Worm (Caenorhabditis elegans) whole organism, midembryonic: ENCODE data around the gene ttr-35.

Source experiments
- T22C8.4 ChIP-seq: fragments of 200-800 bp; sonication (Bioruptor generic); IDR thresholded peaks from 2 replicates; pipeline ENCODE4 v1.3.6; 2022; ENCODE audit warnings: missing genetic modification characterization, missing compliant biosample characterization
- cog-1 ChIP-seq: sonication (generic microtip); optimal IDR thresholded peaks from 2 replicates; lab custom pipeline; 2016; ENCODE audit warnings: missing genetic modification characterization, missing compliant biosample characterization
- flt-1 ChIP-seq: fragments of 200-800 bp; sonication (Bioruptor generic); IDR thresholded peaks from 2 replicates; pipeline ENCODE4 v1.3.6; 2022; ENCODE audit warnings: missing genetic modification characterization, missing compliant biosample characterization
- klf-2 ChIP-seq: fragments of 200-800 bp; sonication (Bioruptor generic); conservative IDR thresholded peaks from 2 replicates; pipeline ENCODE4 v1.3.6; 2022; ENCODE audit warnings: missing genetic modification reagents, missing genetic modification characterization, missing compliant biosample characterization
- med-1 ChIP-seq: sonication (generic microtip); optimal IDR thresholded peaks from 2 replicates; lab custom pipeline; 2017; ENCODE audit warnings: missing genetic modification characterization, mild to moderate bottlenecking, missing compliant biosample characterization, antibody characterized with exemption, missing genetic modification reagents; ENCODE audit not compliant: insufficient read depth
- ref-1 ChIP-seq: fragments of 200-800 bp; sonication (Bioruptor generic); conservative IDR thresholded peaks from 2 replicates; pipeline ENCODE4 v1.3.6; 2022; ENCODE audit warnings: missing genetic modification reagents, missing genetic modification characterization, missing compliant biosample characterization
- tab-1 ChIP-seq: fragments of 200-800 bp; sonication (Bioruptor generic); IDR thresholded peaks from 2 replicates; pipeline ENCODE4 v1.3.6; 2022; ENCODE audit warnings: missing genetic modification characterization, missing compliant biosample characterization
- ztf-23 ChIP-seq: fragments of 200-800 bp; sonication (Bioruptor generic); IDR thresholded peaks from 2 replicates; pipeline ENCODE4 v1.3.6; 2022; ENCODE audit warnings: missing genetic modification reagents, missing genetic modification characterization, missing compliant biosample characterization
- ztf-29 ChIP-seq: fragments of 200-800 bp; sonication (Bioruptor generic); IDR thresholded peaks from 2 replicates; pipeline ENCODE4 v1.3.6; 2022; ENCODE audit warnings: missing genetic modification reagents, missing genetic modification characterization, missing compliant biosample characterization

ttr-35 gene

DNA sequence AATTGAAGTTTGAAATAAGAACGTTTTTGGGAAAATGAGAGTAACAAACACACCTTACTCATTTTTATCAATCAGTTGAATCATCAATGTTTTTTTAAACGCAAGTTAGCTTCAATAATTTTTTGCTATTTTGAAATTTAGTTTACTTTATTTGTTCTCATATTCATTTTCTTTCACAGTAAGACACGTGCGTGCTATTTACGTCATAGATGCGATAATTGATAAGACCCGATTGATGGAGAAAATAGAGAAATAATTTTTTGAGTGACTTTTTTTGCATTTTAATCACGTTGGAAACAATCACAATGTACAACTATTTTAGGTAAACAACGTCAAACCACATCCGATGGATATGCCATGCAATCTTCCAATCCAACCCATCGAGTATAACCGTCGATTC lies 7.4 kb downstream of the ttr-35 start:
- TF ChIP-seq T22C8.4 (GFP tag; lab: Robert Waterston, UW) (no peak), cog-1 (tag; lab: Kevin White, UChicago) (no peak), flt-1 (GFP tag; lab: Robert Waterston, UW) (no peak), klf-2 (GFP tag; lab: Robert Waterston, UW) (no peak)

- TF ChIP-seq med-1 (no peak), cog-1 (tag; lab: Kevin White, UChicago) (no peak), tab-1 (GFP tag; lab: Robert Waterston, UW) (no peak)
These were observed 7.9 kb downstream of the ttr-35 start for ce11 chrX:6519946-6520345.

DNA sequence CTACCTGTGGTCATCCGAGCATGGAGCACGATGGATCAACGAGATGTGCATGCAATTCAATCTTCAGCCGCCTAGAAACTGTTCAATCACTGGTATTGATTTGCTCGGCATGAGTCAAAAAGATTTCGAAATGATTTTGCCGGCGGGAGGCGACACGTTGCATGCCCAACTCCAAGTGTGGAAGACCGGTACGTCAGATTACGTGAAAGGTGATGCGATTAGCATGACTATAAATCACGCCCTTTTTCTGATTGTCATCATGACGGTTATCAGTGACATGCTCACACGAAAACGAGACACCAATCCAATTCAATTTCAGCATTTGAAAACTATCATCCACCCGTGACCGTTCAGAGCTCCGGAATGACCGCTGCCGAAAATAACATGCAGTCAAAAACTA lies 8.6 kb downstream of the ttr-35 start:
- no peak for TF ChIP-seq cog-1 (tag; lab: Kevin White, UChicago)
- TF ChIP-seq ztf-29, result no peak
- TF ChIP-seq ref-1, result no peak
- TF ChIP-seq ztf-23, result no peak
- no peak for TF ChIP-seq T22C8.4 (GFP tag; lab: Robert Waterston, UW)
- no peak for TF ChIP-seq med-1
- TF ChIP-seq flt-1 (GFP tag; lab: Robert Waterston, UW), result no peak
- TF ChIP-seq tab-1 (GFP tag; lab: Robert Waterston, UW), result no peak
- no peak for TF ChIP-seq klf-2 (GFP tag; lab: Robert Waterston, UW)

DNA sequence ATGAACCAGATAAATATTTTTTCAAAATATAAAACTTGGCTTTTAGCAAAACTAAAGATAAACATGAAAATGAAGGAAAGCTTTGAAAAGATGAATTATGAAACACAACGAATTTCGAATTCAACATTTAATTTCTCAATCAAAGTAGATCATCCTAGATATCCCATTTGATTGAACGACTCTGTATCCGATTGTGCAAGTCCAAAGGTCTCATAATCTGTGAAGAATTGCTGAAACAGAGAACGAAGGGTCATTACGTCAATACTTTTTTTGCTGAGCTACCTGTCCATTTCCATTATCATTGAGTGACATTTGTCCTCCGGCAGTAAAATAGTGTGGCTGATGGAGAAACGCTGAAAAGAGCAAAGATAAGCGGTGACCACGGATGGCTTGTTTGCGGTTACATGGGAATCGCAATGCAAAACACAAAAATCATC lies 10.6 kb downstream of the ttr-35 start:
- TF ChIP-seq ztf-23 (no peak), ztf-29 (no peak), T22C8.4 (GFP tag; lab: Robert Waterston, UW) (no peak), tab-1 (GFP tag; lab: Robert Waterston, UW) (no peak), med-1 (no peak), flt-1 (GFP tag; lab: Robert Waterston, UW) (no peak), klf-2 (GFP tag; lab: Robert Waterston, UW) (no peak), cog-1 (tag; lab: Kevin White, UChicago) (no peak)

- no peak for TF ChIP-seq T22C8.4 (GFP tag; lab: Robert Waterston, UW)
- no peak for TF ChIP-seq klf-2 (GFP tag; lab: Robert Waterston, UW)
- TF ChIP-seq ztf-29, result no peak
- no peak for TF ChIP-seq ztf-23
- no peak for TF ChIP-seq med-1
- TF ChIP-seq flt-1 (GFP tag; lab: Robert Waterston, UW), result no peak
- no peak for TF ChIP-seq cog-1 (tag; lab: Kevin White, UChicago)
- no peak for TF ChIP-seq tab-1 (GFP tag; lab: Robert Waterston, UW)
- TF ChIP-seq ref-1, result no peak
These were observed 18.0 kb downstream of the ttr-35 start, which contains the start of gene ceh-60 for ce11 chrX:6530046-6530445. Gene ceh-60 (minus strand): TSS chrX:6530146.

DNA sequence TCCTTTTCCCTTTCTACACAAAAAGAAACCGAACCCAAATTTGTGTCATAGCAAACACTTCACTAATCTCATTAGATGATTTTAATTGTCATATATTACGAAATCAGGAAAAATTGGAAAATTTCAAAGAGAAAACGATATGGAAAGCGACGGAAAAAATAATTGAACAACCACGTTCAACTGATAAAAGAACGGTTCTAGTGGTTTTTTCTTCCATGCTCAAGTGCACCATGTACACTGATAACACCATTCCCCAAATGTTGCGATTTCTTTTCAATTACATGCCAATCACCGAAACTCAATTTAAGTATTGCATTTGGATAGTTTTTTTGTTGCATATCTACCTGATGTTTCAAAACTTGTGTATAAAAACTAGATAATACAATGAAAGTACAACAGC lies 18.5 kb downstream of the ttr-35 start:
- TF ChIP-seq T22C8.4 (GFP tag; lab: Robert Waterston, UW) (no peak), klf-2 (GFP tag; lab: Robert Waterston, UW) (no peak), cog-1 (tag; lab: Kevin White, UChicago) (no peak), ref-1 (no peak), ztf-23 (no peak), flt-1 (GFP tag; lab: Robert Waterston, UW) (no peak), tab-1 (GFP tag; lab: Robert Waterston, UW) (no peak), ztf-29 (no peak), med-1 (no peak)

DNA sequence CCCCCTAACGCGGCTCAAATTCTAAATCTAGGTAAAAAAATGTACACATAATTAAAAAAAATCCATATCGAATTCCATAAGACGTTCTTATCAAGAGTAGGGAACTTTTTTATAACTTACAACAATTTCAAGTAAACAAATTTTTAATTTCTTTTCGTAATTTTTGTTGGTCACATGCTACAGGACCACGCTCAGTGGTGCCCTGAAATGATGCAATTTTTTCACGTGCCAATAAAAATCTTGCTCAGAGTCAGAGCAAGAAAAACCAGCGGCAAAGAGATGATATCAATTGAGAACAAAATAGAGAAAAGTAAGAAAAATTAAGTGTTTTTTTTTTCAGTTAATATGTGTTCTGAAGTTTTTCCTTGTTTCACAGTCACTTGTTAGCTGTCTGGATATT lies 19.8 kb downstream of the ttr-35 start:
- TF ChIP-seq ref-1 (no peak), cog-1 (tag; lab: Kevin White, UChicago) (no peak), tab-1 (GFP tag; lab: Robert Waterston, UW) (no peak)

ce11 chrX:6533038-6533437 lies 21.0 kb downstream of the ttr-35 start:
- TF ChIP-seq klf-2 (GFP tag; lab: Robert Waterston, UW) (no peak), flt-1 (GFP tag; lab: Robert Waterston, UW) (no peak), ref-1 (no peak), med-1 (no peak)

ce11 chrX:6536701-6537279 lies 24.7 kb downstream of the ttr-35 start, which contains the start of gene ilys-5:
Gene ilys-5 (minus strand): TSS chrX:6536840.
- TF ChIP-seq cog-1 (tag; lab: Kevin White, UChicago), result no peak
- TF ChIP-seq ztf-29, result no peak
- no peak for TF ChIP-seq med-1
- no peak for TF ChIP-seq ref-1
- no peak for TF ChIP-seq tab-1 (GFP tag; lab: Robert Waterston, UW)
- TF ChIP-seq klf-2 (GFP tag; lab: Robert Waterston, UW), result no peak
- no peak for TF ChIP-seq flt-1 (GFP tag; lab: Robert Waterston, UW)
- no peak for TF ChIP-seq T22C8.4 (GFP tag; lab: Robert Waterston, UW)
- no peak for TF ChIP-seq ztf-23

DNA sequence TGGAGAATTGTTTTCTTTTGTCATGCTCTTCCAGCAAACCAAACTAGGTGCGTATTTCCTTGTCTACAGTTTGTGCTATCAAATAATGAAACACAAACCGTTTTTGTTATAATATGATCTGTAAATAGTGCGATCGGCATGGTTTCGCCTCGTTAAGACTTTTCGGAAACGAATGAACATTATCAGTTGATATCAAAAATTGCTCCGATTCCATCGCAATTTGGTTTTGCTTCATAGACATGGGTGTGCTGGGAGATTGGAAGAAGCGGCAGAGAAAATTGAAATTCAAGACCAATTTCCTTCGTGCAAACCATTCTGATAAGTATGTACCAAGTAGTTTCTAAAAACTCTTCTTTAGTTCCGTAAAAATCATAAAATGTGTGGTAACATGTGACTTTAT lies 26.0 kb downstream of the ttr-35 start:
- TF ChIP-seq flt-1 (GFP tag; lab: Robert Waterston, UW), result no peak

ce11 chrX:6542692-6543091 lies 30.6 kb downstream of the ttr-35 start, which contains the start of gene T14E8.2:
Gene T14E8.2 (plus strand): TSS chrX:6542992.
- TF ChIP-seq flt-1 (GFP tag; lab: Robert Waterston, UW) (no peak), ref-1 (no peak), cog-1 (tag; lab: Kevin White, UChicago) (no peak), ztf-23 (no peak), tab-1 (GFP tag; lab: Robert Waterston, UW) (no peak), klf-2 (GFP tag; lab: Robert Waterston, UW) (no peak)
